Worm (Caenorhabditis elegans) whole organism, young adult: Measurements from ENCODE around the gene F26F12.4.

ENCODE experiments used
- B0336.3 ChIP-seq: fragments of 200-800 bp; sonication (Bioruptor generic); IDR thresholded peaks from 2 replicates; pipeline ENCODE4 v1.3.6; 2022; ENCODE audit warnings: missing genetic modification characterization, missing compliant biosample characterization
- C17E4.6 ChIP-seq: fragments of 200-800 bp; sonication (Bioruptor generic); IDR thresholded peaks from 2 replicates; pipeline ENCODE4 v1.3.6; 2022; ENCODE audit warnings: missing genetic modification reagents, missing genetic modification characterization, missing compliant biosample characterization
- F22D6.2 ChIP-seq: sonication (generic microtip); optimal IDR thresholded peaks from 2 replicates; lab custom pipeline; 2016; ENCODE audit warnings: mild to moderate bottlenecking, missing genetic modification characterization, missing compliant biosample characterization
- F57C9.4 ChIP-seq: sonication (generic microtip); optimal IDR thresholded peaks from 2 replicates; lab custom pipeline; 2017; ENCODE audit warnings: mild to moderate bottlenecking, missing genetic modification characterization, missing compliant biosample characterization
- aptf-3 ChIP-seq: fragments of 200-800 bp; sonication (Bioruptor generic); IDR thresholded peaks from 2 replicates; pipeline ENCODE4 v1.3.6; 2022; ENCODE audit warnings: missing genetic modification characterization, missing compliant biosample characterization
- bed-1 ChIP-seq: fragments of 200-800 bp; sonication (Bioruptor generic); IDR thresholded peaks from 2 replicates; pipeline ENCODE4 v1.3.6; 2022; ENCODE audit warnings: missing genetic modification reagents, missing genetic modification characterization, missing compliant biosample characterization
- ceh-91 ChIP-seq: fragments of 200-800 bp; sonication (Bioruptor generic); IDR thresholded peaks from 2 replicates; pipeline ENCODE4 v1.3.6; 2022; ENCODE audit warnings: missing genetic modification reagents, missing genetic modification characterization, missing compliant biosample characterization
- dpl-1 ChIP-seq: fragments of 150-350 bp; optimal IDR thresholded peaks from 2 replicates; lab custom pipeline; 2014; ENCODE audit warnings: missing biosample characterization, missing genetic modification reagents, missing genetic modification characterization
- fkh-3 ChIP-seq: sonication (generic microtip); optimal IDR thresholded peaks from 2 replicates; lab custom pipeline; 2016; ENCODE audit warnings: mild to moderate bottlenecking, missing genetic modification characterization, missing compliant biosample characterization
- hrde-1 ChIP-seq: sonication (generic microtip); optimal IDR thresholded peaks from 2 replicates; lab custom pipeline; 2016; ENCODE audit warnings: missing genetic modification characterization, mild to moderate bottlenecking, missing compliant biosample characterization, moderate library complexity, missing genotype, missing genetic modification reagents, borderline replicate concordance
- lin-54 ChIP-seq: fragments of 200-800 bp; sonication (Bioruptor generic); optimal IDR thresholded peaks from 2 replicates; lab custom pipeline; 2018; ENCODE audit warnings: mild to moderate bottlenecking, missing genetic modification characterization, missing compliant biosample characterization
- nfya-1 ChIP-seq: sonication (generic microtip); optimal IDR thresholded peaks from 2 replicates; lab custom pipeline; 2017; ENCODE audit warnings: antibody characterized with exemption, missing compliant biosample characterization, missing genetic modification characterization, borderline replicate concordance; ENCODE audit not compliant: insufficient read depth
- snpc-3.4 ChIP-seq: sonication (generic microtip); optimal IDR thresholded peaks from 2 replicates; lab custom pipeline; 2017; ENCODE audit warnings: missing genetic modification characterization, mild to moderate bottlenecking, missing compliant biosample characterization, antibody characterized with exemption, moderate library complexity, missing genotype, missing genetic modification reagents
- unc-130 ChIP-seq: sonication (generic microtip); optimal IDR thresholded peaks from 2 replicates; lab custom pipeline; 2016; ENCODE audit warnings: missing genetic modification reagents, missing genetic modification characterization, missing compliant biosample characterization

- no peak for TF ChIP-seq snpc-3.4 (tag; lab: Kevin White, UChicago)
- no peak for TF ChIP-seq lin-54
- no peak for TF ChIP-seq aptf-3 (GFP tag; lab: Robert Waterston, UW)
- no peak for TF ChIP-seq hrde-1 (tag; lab: Kevin White, UChicago)
- no peak for TF ChIP-seq bed-1 (GFP tag; lab: Robert Waterston, UW)
- no peak for TF ChIP-seq dpl-1 (GFP tag; lab: Kevin White, UChicago)
- TF ChIP-seq C17E4.6, result no peak
- TF ChIP-seq fkh-3 (tag; lab: Kevin White, UChicago), result no peak
- TF ChIP-seq B0336.3 (GFP tag; lab: Robert Waterston, UW), result no peak
- TF ChIP-seq F22D6.2 (tag; lab: Kevin White, UChicago), result no peak
- TF ChIP-seq F57C9.4 (tag; lab: Kevin White, UChicago), result no peak
- TF ChIP-seq unc-130, result no peak
- no peak for TF ChIP-seq ceh-91 (GFP tag; lab: Robert Waterston, UW)
- TF ChIP-seq nfya-1, result no peak
Measured at ce11 chrV:5822968-5823367, 46.2 kb downstream of the F26F12.4 start.
